Fruit fly (Drosophila melanogaster) S2 (cell line): Measurements from ENCODE around the gene CG9776.

Experiments used
- CG8478 ChIP-seq: fragments of >200 bp; optimal IDR thresholded peaks from 2 replicates; lab custom pipeline; 2018
- CTCF ChIP-seq, 2 experiments: fragments of >200 bp; optimal IDR thresholded peaks; 2 replicates each; lab custom pipeline; 2018

CG9776 gene

dm6 chr3R:4334798-4335197, 927 bp upstream of the CG9776 start, which contains the start of gene CG14645:
Gene CG14645 (plus strand): TSS chr3R:4335098.
- TF ChIP-seq CTCF (optimal IDR thresholded peaks at IDR 0.05; lab: Kevin White, UChicago) = no peak
- TF ChIP-seq CG8478 (lab: Kevin White, UChicago) = no peak

dm6 chr3R:4319507-4320138, 14.2 kb downstream of the CG9776 start, which contains the start of gene CG9795:
Gene CG9795 (plus strand): TSS chr3R:4319683.
- no peak for TF ChIP-seq CG8478 (lab: Kevin White, UChicago)
- TF ChIP-seq CTCF (optimal IDR thresholded peaks at IDR 0.05; lab: Kevin White, UChicago) = no peak

DNA sequence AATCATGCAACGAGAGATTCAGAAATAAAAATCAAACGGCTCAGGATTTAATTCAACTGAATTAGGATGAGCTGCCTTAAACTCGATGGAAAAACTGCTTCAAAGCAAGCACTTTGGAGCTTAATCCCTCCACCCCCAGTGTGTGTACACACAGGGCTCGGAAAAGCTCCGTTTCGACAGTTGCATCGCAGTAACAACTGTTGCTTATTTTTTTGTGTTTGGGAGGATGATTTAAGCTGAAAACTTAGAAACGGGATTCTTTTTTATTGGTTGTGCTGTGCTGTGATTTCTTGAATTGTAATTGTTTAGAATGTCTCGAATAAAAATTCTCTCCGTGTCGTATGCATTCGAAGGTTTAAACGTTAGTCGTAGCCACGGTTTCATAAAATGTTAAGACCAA, 14.9 kb downstream of the CG9776 start, which contains the start of gene Syt14:
TSS of gene Syt14 (minus strand) at position 71 of the 400 bp plus-strand sequence.
- TF ChIP-seq CG8478 (lab: Kevin White, UChicago) = no peak
- no peak for TF ChIP-seq CTCF (optimal IDR thresholded peaks at IDR 0.05; lab: Kevin White, UChicago)

DNA sequence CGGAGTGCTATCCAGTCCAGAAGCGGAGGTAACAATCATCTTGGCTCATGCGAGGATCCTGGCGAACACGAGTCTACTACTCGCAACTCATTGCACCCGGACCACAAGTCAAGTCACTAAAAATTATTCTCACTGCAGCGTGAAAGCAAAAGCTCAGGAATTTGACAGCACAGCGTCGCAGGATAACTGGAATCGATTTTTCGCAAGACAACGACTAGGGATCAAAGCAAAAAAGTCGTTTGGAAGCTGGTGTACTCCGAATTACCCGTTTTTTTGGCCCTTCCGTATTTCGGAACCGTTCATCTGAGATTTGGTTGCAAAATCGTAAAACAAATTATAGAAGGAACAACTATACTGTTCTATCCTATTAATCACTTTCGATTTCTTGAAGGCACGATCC, 15.3 kb downstream of the CG9776 start:
- TF ChIP-seq CTCF (optimal IDR thresholded peaks at IDR 0.05; lab: Kevin White, UChicago) (no peak), CG8478 (lab: Kevin White, UChicago) (no peak)

DNA sequence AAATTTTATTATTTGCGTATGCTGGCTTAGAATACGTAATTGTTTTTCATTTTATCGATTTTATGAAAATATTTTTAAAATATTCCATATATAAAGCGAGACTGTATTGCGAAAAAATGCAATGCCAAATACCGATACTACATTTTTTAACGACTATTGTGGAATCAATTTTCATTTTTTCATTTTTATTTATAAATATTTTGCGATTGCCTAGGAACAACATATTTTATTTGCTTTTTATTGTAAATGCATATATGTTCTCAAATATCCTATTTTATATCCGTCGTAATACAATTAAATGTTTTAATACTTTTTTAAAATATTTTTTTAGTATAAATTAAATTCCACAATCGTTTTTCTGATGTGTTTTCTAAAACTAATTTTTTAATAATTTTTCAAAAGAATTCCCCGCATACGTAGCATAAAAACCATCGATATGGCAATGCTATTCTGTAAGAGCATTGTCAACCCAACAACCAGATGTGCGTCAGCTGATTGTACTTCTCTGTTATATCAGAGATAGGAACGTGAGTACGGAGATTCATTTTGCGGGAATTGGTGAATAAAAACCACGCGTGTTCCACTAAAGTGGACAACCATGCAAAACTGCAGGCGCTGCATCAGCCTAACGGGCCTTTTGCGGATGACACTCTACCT, 22.7 kb downstream of the CG9776 start, which contains the start of gene Suv3:
TSS of gene Suv3 (plus strand) at position 489 of the 657 bp plus-strand sequence.
- TF ChIP-seq CTCF (optimal IDR thresholded peaks at IDR 0.05; lab: Kevin White, UChicago) (no peak), CG8478 (lab: Kevin White, UChicago) (no peak)

dm6 chr3R:4310683-4311066, 23.2 kb downstream of the CG9776 start, which contains the start of gene Vps24:
Gene Vps24 (minus strand): TSS chr3R:4310947.
- no peak for TF ChIP-seq CG8478 (lab: Kevin White, UChicago)
- TF ChIP-seq CTCF (optimal IDR thresholded peaks at IDR 0.05; lab: Kevin White, UChicago) = no peak

dm6 chr3R:4308708-4309107, 25.2 kb downstream of the CG9776 start:
- no peak for TF ChIP-seq CTCF (optimal IDR thresholded peaks at IDR 0.05; lab: Kevin White, UChicago)
- TF ChIP-seq CG8478 (lab: Kevin White, UChicago) = no peak

DNA sequence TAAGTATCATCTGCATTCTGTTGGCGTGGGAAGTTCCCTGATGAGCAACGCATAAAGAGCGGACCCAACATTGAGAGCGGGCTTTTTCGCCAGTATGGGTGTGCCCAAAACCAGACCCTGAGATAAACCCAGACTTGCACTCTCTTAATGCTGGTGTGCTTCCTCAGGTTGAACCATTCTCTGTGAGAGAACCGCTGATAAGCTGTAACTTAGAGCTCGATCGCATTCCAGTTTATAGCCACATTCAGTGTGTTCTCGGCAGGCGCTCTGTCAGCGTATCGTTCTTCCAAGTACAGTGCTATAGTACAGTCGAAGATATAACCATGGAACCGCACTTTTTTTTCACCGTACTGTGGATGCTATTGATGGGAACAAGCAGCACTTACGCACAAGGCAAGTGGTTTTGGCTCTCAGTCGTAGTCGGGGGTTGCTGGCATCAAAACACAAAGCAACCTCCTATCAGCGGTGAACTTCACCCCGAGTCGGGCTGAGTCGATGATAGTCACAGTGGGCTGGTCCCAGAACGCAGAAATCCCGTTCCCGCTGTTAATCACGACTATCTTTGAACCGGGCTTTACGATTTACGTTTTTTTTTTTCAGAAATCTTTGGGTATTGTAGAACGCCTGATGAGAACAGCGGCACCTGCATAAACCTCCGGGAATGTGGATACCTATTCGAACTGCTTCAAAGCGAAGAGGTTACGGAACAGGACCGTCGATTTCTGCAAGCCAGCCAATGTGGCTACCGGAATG, 26.0 kb downstream of the CG9776 start, which contains the start of gene MP1:
TSS of gene MP1 (plus strand) at position 245 of the 753 bp plus-strand sequence.
- TF ChIP-seq CG8478 (lab: Kevin White, UChicago) = no peak
- no peak for TF ChIP-seq CTCF (optimal IDR thresholded peaks at IDR 0.05; lab: Kevin White, UChicago)

- TF ChIP-seq CTCF (optimal IDR thresholded peaks at IDR 0.05; lab: Kevin White, UChicago) (no peak), CG8478 (lab: Kevin White, UChicago) (no peak)
Observed at dm6 chr3R:4301485-4301884, 32.4 kb downstream of the CG9776 start.

dm6 chr3R:4294689-4295088, 39.2 kb downstream of the CG9776 start, which contains the start of gene Nepl11:
Gene Nepl11 (minus strand): TSS chr3R:4294840.
- TF ChIP-seq CTCF (optimal IDR thresholded peaks at IDR 0.05; lab: Kevin White, UChicago) (no peak), CG8478 (lab: Kevin White, UChicago) (no peak)

- TF ChIP-seq CG8478 (lab: Kevin White, UChicago) (no peak), CTCF (optimal IDR thresholded peaks at IDR 0.05; lab: Kevin White, UChicago) (no peak)
Observed at dm6 chr3R:4292185-4292584, 41.7 kb downstream of the CG9776 start.

dm6 chr3R:4291289-4291688, 42.6 kb downstream of the CG9776 start:
- no peak for TF ChIP-seq CG8478 (lab: Kevin White, UChicago)
- TF ChIP-seq CTCF (optimal IDR thresholded peaks at IDR 0.05; lab: Kevin White, UChicago) = no peak

DNA sequence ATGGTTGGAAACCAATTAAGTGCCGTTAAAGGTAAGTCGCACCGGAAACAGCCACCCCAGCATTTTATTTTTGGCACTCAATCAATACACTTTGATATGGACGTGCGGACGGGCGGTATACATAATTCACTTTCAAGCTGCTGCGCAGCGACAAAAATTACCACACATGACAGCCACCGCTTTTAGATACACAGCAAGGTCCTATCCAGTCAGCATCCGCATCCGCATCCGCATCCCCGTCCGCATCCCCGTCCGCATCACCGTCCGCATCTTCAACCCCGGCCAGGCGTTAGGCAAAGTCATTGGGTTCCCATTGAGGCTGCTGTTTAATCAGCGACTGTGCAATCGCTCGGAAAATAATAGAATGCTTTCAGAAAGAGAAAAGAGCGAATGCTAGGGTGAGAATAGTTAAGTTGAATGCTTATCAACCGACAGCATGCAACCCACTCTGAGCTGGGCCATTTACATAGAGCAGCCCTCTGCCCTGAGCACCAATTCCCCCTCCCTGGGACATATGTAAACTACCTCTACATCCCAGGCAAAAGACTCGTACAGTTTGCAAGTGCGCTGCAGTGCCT, 49.4 kb downstream of the CG9776 start:
- TF ChIP-seq CTCF (optimal IDR thresholded peaks at IDR 0.05; lab: Kevin White, UChicago) = no peak
- no peak for TF ChIP-seq CG8478 (lab: Kevin White, UChicago)

DNA sequence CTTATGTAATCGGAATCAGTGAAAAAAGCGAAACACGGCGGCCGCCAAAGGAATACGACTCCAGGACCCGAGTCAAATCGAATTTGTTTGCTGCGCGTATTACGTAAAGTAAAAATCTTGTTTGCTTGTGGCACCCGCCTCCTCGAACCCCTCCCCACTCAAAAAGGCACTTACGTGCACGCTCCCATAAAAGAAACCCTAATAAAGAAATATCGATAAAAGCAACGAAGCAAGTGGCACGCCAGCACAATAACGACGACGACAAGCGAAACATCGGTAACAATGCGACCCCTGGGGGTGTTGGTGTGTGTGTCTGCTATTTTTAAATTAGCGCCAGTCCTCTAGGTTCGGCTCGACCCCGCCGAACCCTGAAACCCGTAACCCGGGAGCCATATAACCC, 51.7 kb downstream of the CG9776 start:
- TF ChIP-seq CTCF (optimal IDR thresholded peaks at IDR 0.05; lab: Kevin White, UChicago) (no peak), CG8478 (lab: Kevin White, UChicago) (no peak)
